Worm (Caenorhabditis elegans): ENCODE results near the gene str-208.
A peak's percentile ranks its signal among the peaks of the same experiment; 100 is the strongest.

Gene str-208

ce11 chrV:4964020-4964635, 7.5 kb downstream of the str-208 start:
- TF ChIP-seq hmg-4 (GFP tag; optimal IDR thresholded peaks at IDR 0.05) (peak; percentile 52), scrt-1 (GFP tag; IDR thresholded peaks at IDR 0.05) (peak; percentile 78), ceh-36 (tag; optimal IDR thresholded peaks at IDR 0.05) (peak; percentile 45), tra-4 (tag; optimal IDR thresholded peaks at IDR 0.05) (no peak), ceh-13 (GFP tag; optimal IDR thresholded peaks at IDR 0.05) (no peak), tbx-11 (GFP tag; IDR thresholded peaks at IDR 0.05) (no peak)

ce11 chrV:4964671-4965420, 8.2 kb downstream of the str-208 start:
- no peak for TF ChIP-seq B0310.2 (tag; optimal IDR thresholded peaks at IDR 0.05)
- no peak for TF ChIP-seq tra-4 (tag; optimal IDR thresholded peaks at IDR 0.05)
- TF ChIP-seq ama-1 (optimal IDR thresholded peaks at IDR 0.05), result no peak
- TF ChIP-seq ceh-13 (GFP tag; optimal IDR thresholded peaks at IDR 0.05), result no peak
- no peak for TF ChIP-seq F13C5.2 (tag; optimal IDR thresholded peaks at IDR 0.05)

- TF ChIP-seq sea-1 (GFP tag; conservative IDR thresholded peaks at IDR 0.05) (no peak), hmg-4 (GFP tag; optimal IDR thresholded peaks at IDR 0.05) (no peak), tra-4 (tag; optimal IDR thresholded peaks at IDR 0.05) (no peak), tbx-37 (GFP tag; conservative IDR thresholded peaks at IDR 0.05) (no peak), flt-1 (GFP tag; IDR thresholded peaks at IDR 0.05) (no peak), ama-1 (optimal IDR thresholded peaks at IDR 0.05) (no peak)
Observed at ce11 chrV:4965790-4966189, 9.2 kb downstream of the str-208 start.

- TF ChIP-seq pes-1 (GFP tag; IDR thresholded peaks at IDR 0.05), result 0 out of 2 replicates have a peak, but pooled peaks have one; percentile 10
- TF ChIP-seq flt-1 (GFP tag; IDR thresholded peaks at IDR 0.05), result no peak
Observed at ce11 chrV:4967238-4967637, 10.6 kb downstream of the str-208 start.

ce11 chrV:4968775-4969174, 12.1 kb downstream of the str-208 start:
- TF ChIP-seq scrt-1 (GFP tag; IDR thresholded peaks at IDR 0.05) (no peak), ama-1 (optimal IDR thresholded peaks at IDR 0.05) (no peak), aly-1 (tag; optimal IDR thresholded peaks at IDR 0.05) (no peak), F13C5.2 (tag; optimal IDR thresholded peaks at IDR 0.05) (no peak), tbx-37 (GFP tag; conservative IDR thresholded peaks at IDR 0.05) (no peak), hmg-4 (GFP tag; optimal IDR thresholded peaks at IDR 0.05) (no peak), hmbx-1 (tag; optimal IDR thresholded peaks at IDR 0.05) (no peak), tra-4 (tag; optimal IDR thresholded peaks at IDR 0.05) (no peak), ceh-13 (GFP tag; optimal IDR thresholded peaks at IDR 0.05) (no peak), sea-1 (GFP tag; conservative IDR thresholded peaks at IDR 0.05) (no peak), ceh-36 (tag; optimal IDR thresholded peaks at IDR 0.05) (no peak), B0310.2 (tag; optimal IDR thresholded peaks at IDR 0.05) (no peak)

ce11 chrV:4969503-4969902, 12.9 kb downstream of the str-208 start:
- TF ChIP-seq scrt-1 (GFP tag; IDR thresholded peaks at IDR 0.05), result no peak
- no peak for TF ChIP-seq ets-7 (tag; optimal IDR thresholded peaks at IDR 0.05)
- TF ChIP-seq tbx-11 (GFP tag; IDR thresholded peaks at IDR 0.05), result no peak
- TF ChIP-seq hnd-1 (tag; optimal IDR thresholded peaks at IDR 0.05), result no peak
- TF ChIP-seq ceh-13 (GFP tag; optimal IDR thresholded peaks at IDR 0.05), result no peak
- no peak for TF ChIP-seq hmbx-1 (tag; optimal IDR thresholded peaks at IDR 0.05)
- no peak for TF ChIP-seq aly-1 (tag; optimal IDR thresholded peaks at IDR 0.05)
- TF ChIP-seq F13C5.2 (tag; optimal IDR thresholded peaks at IDR 0.05), result no peak

ce11 chrV:4972943-4973342, 16.3 kb downstream of the str-208 start, which contains the start of gene srsx-9:
Gene srsx-9 (minus strand): TSS chrV:4973043.
- no peak for TF ChIP-seq ets-7 (tag; optimal IDR thresholded peaks at IDR 0.05)
- no peak for TF ChIP-seq hmbx-1 (tag; optimal IDR thresholded peaks at IDR 0.05)
- no peak for TF ChIP-seq ceh-13 (GFP tag; optimal IDR thresholded peaks at IDR 0.05)
- TF ChIP-seq tbx-37 (GFP tag; conservative IDR thresholded peaks at IDR 0.05), result no peak
- no peak for TF ChIP-seq hnd-1 (tag; optimal IDR thresholded peaks at IDR 0.05)
- TF ChIP-seq hmg-4 (GFP tag; optimal IDR thresholded peaks at IDR 0.05), result no peak
- no peak for TF ChIP-seq ceh-36 (tag; optimal IDR thresholded peaks at IDR 0.05)
- no peak for TF ChIP-seq pes-1 (GFP tag; IDR thresholded peaks at IDR 0.05)
- TF ChIP-seq F13C5.2 (tag; optimal IDR thresholded peaks at IDR 0.05), result no peak
- no peak for TF ChIP-seq scrt-1 (GFP tag; IDR thresholded peaks at IDR 0.05)

ce11 chrV:4974677-4975076, 18.0 kb downstream of the str-208 start, which contains the start of gene srsx-10:
Gene srsx-10 (minus strand): TSS chrV:4974777.
- no peak for TF ChIP-seq ceh-13 (GFP tag; optimal IDR thresholded peaks at IDR 0.05)
- TF ChIP-seq hmbx-1 (tag; optimal IDR thresholded peaks at IDR 0.05), result no peak
- no peak for TF ChIP-seq ets-7 (tag; optimal IDR thresholded peaks at IDR 0.05)
- no peak for TF ChIP-seq ama-1 (optimal IDR thresholded peaks at IDR 0.05)
- no peak for TF ChIP-seq tbx-11 (GFP tag; IDR thresholded peaks at IDR 0.05)
- no peak for TF ChIP-seq ceh-36 (tag; optimal IDR thresholded peaks at IDR 0.05)
- no peak for TF ChIP-seq aly-1 (tag; optimal IDR thresholded peaks at IDR 0.05)

ce11 chrV:4975140-4975539, 18.5 kb downstream of the str-208 start, which contains the start of gene F26G5.1:
Gene F26G5.1 (plus strand): TSS chrV:4975478.
- TF ChIP-seq ceh-13 (GFP tag; optimal IDR thresholded peaks at IDR 0.05) (no peak), F13C5.2 (tag; optimal IDR thresholded peaks at IDR 0.05) (no peak), hnd-1 (tag; optimal IDR thresholded peaks at IDR 0.05) (no peak), hmg-4 (GFP tag; optimal IDR thresholded peaks at IDR 0.05) (no peak), scrt-1 (GFP tag; IDR thresholded peaks at IDR 0.05) (no peak), sea-1 (GFP tag; conservative IDR thresholded peaks at IDR 0.05) (no peak), B0310.2 (tag; optimal IDR thresholded peaks at IDR 0.05) (no peak), aly-1 (tag; optimal IDR thresholded peaks at IDR 0.05) (no peak), pes-1 (GFP tag; IDR thresholded peaks at IDR 0.05) (no peak), tra-4 (tag; optimal IDR thresholded peaks at IDR 0.05) (no peak), flt-1 (GFP tag; IDR thresholded peaks at IDR 0.05) (no peak), hmbx-1 (tag; optimal IDR thresholded peaks at IDR 0.05) (no peak), tbx-37 (GFP tag; conservative IDR thresholded peaks at IDR 0.05) (no peak), ets-7 (tag; optimal IDR thresholded peaks at IDR 0.05) (no peak), tbx-11 (GFP tag; IDR thresholded peaks at IDR 0.05) (no peak), ceh-36 (tag; optimal IDR thresholded peaks at IDR 0.05) (no peak), ama-1 (optimal IDR thresholded peaks at IDR 0.05) (no peak)

All from whole organism, early embryonic.